Worm (Caenorhabditis elegans): ENCODE results near the gene Y39G8B.9.
"Not testable (repeated sequence)": the region's sequence is repeated elsewhere in the genome, so short reads cannot be mapped to it uniquely, and the experiment has no call there.

DNA sequence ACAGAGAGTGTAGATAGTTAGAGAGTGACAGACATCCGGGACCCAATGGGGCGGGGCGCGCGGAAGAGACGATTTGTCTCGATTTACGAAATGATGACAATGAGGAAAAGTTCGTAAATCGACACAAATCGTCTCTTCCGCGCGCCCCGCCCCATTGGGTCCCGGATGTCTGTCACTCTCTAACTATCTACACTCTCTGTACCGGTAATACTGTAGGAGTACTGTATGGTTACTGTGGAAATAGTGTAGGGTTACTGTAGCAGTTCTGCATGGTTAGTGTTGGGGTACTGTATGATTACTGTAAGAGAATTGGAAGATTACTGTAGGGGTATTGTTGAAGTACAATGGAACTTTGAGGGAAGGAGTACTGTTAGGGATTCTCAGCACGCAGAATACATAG, 40.1 kb downstream of the Y39G8B.9 start, which contains the start of gene F01D5.10:
- not testable (repeated sequence) for TF ChIP-seq F23B12.7 (tag; optimal IDR thresholded peaks at IDR 0.05; ENCODE audit: insufficient read depth); ama-1 (optimal IDR thresholded peaks at IDR 0.05); ama-1 (GFP tag; optimal IDR thresholded peaks at IDR 0.05); T07F8.4 (tag; optimal IDR thresholded peaks at IDR 0.05); zim-3 (tag; optimal IDR thresholded peaks at IDR 0.05)

All from whole organism, young adult.